Worm (Caenorhabditis elegans) whole organism, L4 larva: ENCODE measurements around the gene drr-1.
A peak's percentile ranks its signal among the peaks of the same experiment; 100 is the strongest.

Experiments used
- F37D6.2 ChIP-seq: sonication (generic microtip); optimal IDR thresholded peaks from 2 replicates; lab custom pipeline; 2016; ENCODE audit warnings: mild to moderate bottlenecking, missing genetic modification characterization, missing compliant biosample characterization
- F44E2.7 ChIP-seq: fragments of 200-800 bp; sonication (Bioruptor generic); IDR thresholded peaks from 2 replicates; pipeline ENCODE4 v2.1.2; 2022; ENCODE audit warnings: missing genetic modification characterization, missing compliant biosample characterization
- T26A8.4 ChIP-seq: fragments of 200-800 bp; sonication (Bioruptor generic); IDR thresholded peaks from 2 replicates; pipeline ENCODE4 v1.3.6; 2022; ENCODE audit warnings: missing genetic modification characterization, missing compliant biosample characterization
- aha-1 ChIP-seq: fragments of 150-350 bp; peaks from one replicate; lab custom pipeline; 2014; ENCODE audit warnings: missing biosample characterization, missing genetic modification characterization
- aly-2 ChIP-seq: sonication (generic microtip); optimal IDR thresholded peaks from 2 replicates; lab custom pipeline; 2018; ENCODE audit warnings: missing biosample characterization, missing genetic modification characterization
- ceh-32 ChIP-seq: sonication (generic microtip); optimal IDR thresholded peaks from 2 replicates; lab custom pipeline; 2016; ENCODE audit warnings: mild to moderate bottlenecking, missing genetic modification characterization, missing compliant biosample characterization; ENCODE audit not compliant: poor library complexity
- ceh-82 ChIP-seq: sonication (generic microtip); optimal IDR thresholded peaks from 2 replicates; lab custom pipeline; 2017; ENCODE audit warnings: missing biosample characterization, missing genetic modification characterization
- daf-16 ChIP-seq, 3 experiments: sonication (generic microtip); optimal IDR thresholded peaks; 2 replicates each; lab custom pipeline; 2016 to 2017; ENCODE audit warnings: missing genetic modification characterization in 3 of 3, missing genetic modification reagents in 3 of 3, mild to moderate bottlenecking in 2 of 3, missing compliant biosample characterization in 2 of 3, missing biosample characterization in 1 of 3, moderate library complexity in 1 of 3
- dmd-6 ChIP-seq: fragments of 200-800 bp; sonication (Bioruptor generic); IDR thresholded peaks from 2 replicates; pipeline ENCODE4 v1.3.6; 2022; ENCODE audit warnings: missing genetic modification reagents, missing genetic modification characterization, missing compliant biosample characterization
- dpl-1 ChIP-seq: fragments of 150-350 bp; optimal IDR thresholded peaks from 2 replicates; lab custom pipeline; 2014; ENCODE audit warnings: missing biosample characterization, missing genetic modification reagents, missing genetic modification characterization
- dve-1 ChIP-seq: sonication (generic microtip); optimal IDR thresholded peaks from 2 replicates; lab custom pipeline; 2017; ENCODE audit warnings: antibody characterized with exemption, mild to moderate bottlenecking, missing genetic modification characterization, missing compliant biosample characterization; ENCODE audit not compliant: insufficient read depth
- fos-1 ChIP-seq: fragments of 150-350 bp; optimal IDR thresholded peaks from 2 replicates; lab custom pipeline; 2014; ENCODE audit warnings: missing biosample characterization, missing genetic modification characterization
- hif-1 ChIP-seq, 2 experiments: sonication (generic microtip); optimal IDR thresholded peaks; 2 replicates each; lab custom pipeline; 2016 to 2017; ENCODE audit warnings: missing compliant biosample characterization in 2 of 2, missing genetic modification characterization in 2 of 2, missing genetic modification reagents in 2 of 2, missing genotype in 2 of 2, mild to moderate bottlenecking in 1 of 2
- hlh-11 ChIP-seq: fragments of 200-800 bp; sonication (Bioruptor generic); optimal IDR thresholded peaks from 2 replicates; lab custom pipeline; 2018; ENCODE audit warnings: mild to moderate bottlenecking, missing genetic modification characterization, missing compliant biosample characterization
- hlh-30 ChIP-seq: sonication (generic microtip); optimal IDR thresholded peaks from 2 replicates; lab custom pipeline; 2017; ENCODE audit warnings: antibody characterized with exemption, mild to moderate bottlenecking, missing genetic modification characterization, missing compliant biosample characterization; ENCODE audit not compliant: insufficient read depth
- hmg-1.1 ChIP-seq: fragments of 200-800 bp; sonication (Bioruptor generic); IDR thresholded peaks from 2 replicates; pipeline ENCODE4 v1.3.6; 2022; ENCODE audit warnings: missing genetic modification reagents, missing genetic modification characterization, missing compliant biosample characterization
- lim-7 ChIP-seq: fragments of 200-800 bp; sonication (Bioruptor generic); IDR thresholded peaks from 2 replicates; pipeline ENCODE4 v1.3.6; 2022; ENCODE audit warnings: missing genetic modification characterization, missing compliant biosample characterization
- lin-29 ChIP-seq: fragments of 200-800 bp; sonication (Bioruptor generic); IDR thresholded peaks from 2 replicates; pipeline ENCODE4 v1.3.6; 2022; ENCODE audit warnings: missing genetic modification reagents, missing genetic modification characterization, missing compliant biosample characterization
- lsy-2 ChIP-seq, 2 experiments: fragments of 150-350 bp in 1 of 2; sonication (generic microtip) in 1 of 2; optimal IDR thresholded peaks; 2 replicates each; lab custom pipeline; 2014 to 2017; ENCODE audit warnings: missing biosample characterization in 2 of 2, missing genetic modification characterization in 2 of 2
- madf-9 ChIP-seq: fragments of 200-800 bp; sonication (Bioruptor generic); conservative IDR thresholded peaks from 2 replicates; pipeline ENCODE4 v1.3.6; 2022; ENCODE audit warnings: missing genetic modification reagents, missing genetic modification characterization, missing compliant biosample characterization
- mdl-1 ChIP-seq, 2 experiments: fragments of 150-350 bp in 1 of 2; sonication (generic microtip) in 1 of 2; optimal IDR thresholded peaks; 2 replicates each; lab custom pipeline; 2014 to 2017; ENCODE audit warnings: missing biosample characterization in 2 of 2, missing genetic modification characterization in 2 of 2
- mep-1 ChIP-seq: fragments of 150-350 bp; sonication (generic microtip); optimal IDR thresholded peaks from 3 replicates; lab custom pipeline; 2014; ENCODE audit warnings: missing biosample characterization, missing genetic modification characterization
- mxl-2 ChIP-seq: fragments of 200-800 bp; sonication (Bioruptor generic); conservative IDR thresholded peaks from 2 replicates; pipeline ENCODE4 v1.3.6; 2022; ENCODE audit warnings: missing genetic modification reagents, missing genetic modification characterization, missing compliant biosample characterization
- mxl-3 ChIP-seq: fragments of 200-800 bp; sonication (Bioruptor generic); optimal IDR thresholded peaks from 2 replicates; lab custom pipeline; 2018; ENCODE audit warnings: mild to moderate bottlenecking, missing genetic modification characterization, missing compliant biosample characterization
- nhr-10 ChIP-seq: fragments of 150-350 bp; optimal IDR thresholded peaks from 2 replicates; lab custom pipeline; 2014; ENCODE audit warnings: missing biosample characterization, missing genetic modification characterization
- nhr-102 ChIP-seq: sonication (generic microtip); optimal IDR thresholded peaks from 2 replicates; lab custom pipeline; 2016; ENCODE audit warnings: mild to moderate bottlenecking, missing genetic modification characterization, moderate library complexity, missing compliant biosample characterization
- nhr-11 ChIP-seq: fragments of 150-350 bp; optimal IDR thresholded peaks from 2 replicates; lab custom pipeline; 2014; ENCODE audit warnings: missing biosample characterization, missing genetic modification characterization
- nhr-28 ChIP-seq: fragments of 150-350 bp; optimal IDR thresholded peaks from 2 replicates; lab custom pipeline; 2014; ENCODE audit warnings: missing biosample characterization, missing genetic modification characterization
- nhr-41 ChIP-seq: fragments of 200-800 bp; sonication (Bioruptor generic); IDR thresholded peaks from 2 replicates; pipeline ENCODE4 v1.3.6; 2022; ENCODE audit warnings: missing genetic modification reagents, missing genetic modification characterization, missing compliant biosample characterization
- nhr-48 ChIP-seq: sonication (generic microtip); optimal IDR thresholded peaks from 2 replicates; lab custom pipeline; 2016; ENCODE audit warnings: mild to moderate bottlenecking, missing genetic modification characterization, missing compliant biosample characterization
- nhr-6 ChIP-seq: fragments of 150-350 bp; optimal IDR thresholded peaks from 2 replicates; lab custom pipeline; 2014; ENCODE audit warnings: missing biosample characterization, missing genetic modification characterization
- nhr-77 ChIP-seq: fragments of 150-350 bp; optimal IDR thresholded peaks from 2 replicates; lab custom pipeline; 2014; ENCODE audit warnings: missing biosample characterization, missing genetic modification characterization
- pha-4 ChIP-seq, 2 experiments: fragments of 150-350 bp in 1 of 2; fragments of 200-800 bp in 1 of 2; sonication (Bioruptor generic) in 1 of 2; IDR thresholded peaks in 1 of 2; optimal IDR thresholded peaks in 1 of 2; 2 replicates each; pipeline versions ENCODE4 v1.3.6 to Lab custom; 2014 to 2022; ENCODE audit warnings: missing genetic modification characterization in 2 of 2, missing genetic modification reagents in 2 of 2, missing biosample characterization in 1 of 2, missing compliant biosample characterization in 1 of 2
- php-3 ChIP-seq: fragments of 200-800 bp; sonication (Bioruptor generic); IDR thresholded peaks from 2 replicates; pipeline ENCODE4 v1.3.6; 2022; ENCODE audit warnings: missing genetic modification reagents, missing genetic modification characterization, missing compliant biosample characterization
- pqm-1 ChIP-seq: sonication (generic microtip); optimal IDR thresholded peaks from 2 replicates; lab custom pipeline; 2017; ENCODE audit warnings: missing biosample characterization, missing genetic modification characterization
- rbr-2 ChIP-seq: sonication (generic microtip); optimal IDR thresholded peaks from 2 replicates; lab custom pipeline; 2016; ENCODE audit warnings: missing genotype, missing genetic modification characterization, missing compliant biosample characterization
- set-16 ChIP-seq: fragments of 200-800 bp; sonication (Bioruptor generic); IDR thresholded peaks from 2 replicates; pipeline ENCODE4 v1.3.6; 2022; ENCODE audit warnings: missing genetic modification reagents, missing genetic modification characterization, missing compliant biosample characterization
- snpc-4 ChIP-seq: fragments of 150-350 bp; optimal IDR thresholded peaks from 2 replicates; lab custom pipeline; 2014; ENCODE audit warnings: missing biosample characterization, missing genetic modification characterization
- unc-130 ChIP-seq: sonication (generic microtip); optimal IDR thresholded peaks from 2 replicates; lab custom pipeline; 2016; ENCODE audit warnings: missing genetic modification reagents, missing genetic modification characterization, missing compliant biosample characterization
- unc-39 ChIP-seq: sonication (generic microtip); optimal IDR thresholded peaks from 2 replicates; lab custom pipeline; 2017; ENCODE audit warnings: missing biosample characterization, missing genetic modification characterization
- unc-62 ChIP-seq, 3 experiments: fragments of 150-350 bp in 1 of 3; sonication (generic microtip); optimal IDR thresholded peaks in 2 of 3; peaks in 1 of 3; 1 replicate in 1 of 3; 2 replicates in 2 of 3; lab custom pipeline; 2014 to 2017; ENCODE audit warnings: missing biosample characterization in 3 of 3, missing genetic modification characterization in 3 of 3, missing genetic modification reagents in 3 of 3, missing genotype in 1 of 3
- vab-7 ChIP-seq: fragments of 200-800 bp; sonication (Bioruptor generic); IDR thresholded peaks from 2 replicates; pipeline ENCODE4 v1.3.6; 2022; ENCODE audit warnings: missing genetic modification reagents, missing genetic modification characterization, missing compliant biosample characterization
- zfp-2 ChIP-seq: sonication (generic microtip); optimal IDR thresholded peaks from 2 replicates; lab custom pipeline; 2016; ENCODE audit warnings: mild to moderate bottlenecking, missing genetic modification characterization, missing compliant biosample characterization
- zfp-3 ChIP-seq: fragments of 200-800 bp; sonication (Bioruptor generic); conservative IDR thresholded peaks from 2 replicates; pipeline ENCODE4 v1.3.6; 2022; ENCODE audit warnings: missing genetic modification reagents, missing genetic modification characterization, missing compliant biosample characterization

Gene drr-1

ce11 chrII:13465381-13465838 lies 30.3 kb downstream of the drr-1 start:
- TF ChIP-seq hlh-11 (tag; lab: Kevin White, UChicago) (peak; percentile 87), php-3 (GFP tag; lab: Robert Waterston, UW) (peak; percentile 62; the same call in 1 of the 2 replicates), unc-130 (GFP tag; lab: Kevin White, UChicago) (no peak), mep-1 (tag; lab: Kevin White, UChicago) (peak; percentile 41), nhr-48 (peak; percentile 64), vab-7 (GFP tag; lab: Robert Waterston, UW) (no peak), unc-39 (tag; lab: Kevin White, UChicago) (no peak), dve-1 (peak; percentile 86), mxl-2 (GFP tag; lab: Robert Waterston, UW) (0 out of 2 replicates have a peak, but pooled peaks have one; percentile 43), nhr-6 (peak; percentile 55), zfp-2 (tag; lab: Kevin White, UChicago) (no peak), hlh-30 (tag; lab: Kevin White, UChicago) (peak; percentile 76), aha-1 (tag; lab: Kevin White, UChicago) (peak; percentile 95), dmd-6 (peak; percentile 55), nhr-10 (peak; percentile 38), pqm-1 (tag; lab: Kevin White, UChicago) (peak; percentile 74), nhr-102 (peak; percentile 69), lim-7 (GFP tag; lab: Robert Waterston, UW) (no peak), unc-62 (GFP tag; optimal IDR thresholded peaks at IDR 0.05 in 1 of 2; lab: Kevin White, UChicago) (peak in 1 of 2 experiments; percentile 71), unc-62 (tag; optimal IDR thresholded peaks at IDR 0.05; lab: Kevin White, UChicago) (no peak), nhr-41 (GFP tag; lab: Robert Waterston, UW) (no peak), hif-1 (tag; optimal IDR thresholded peaks at IDR 0.05; lab: Kevin White, UChicago) (peak in 1 of 2 experiments; percentile 60), mxl-3 (GFP tag; lab: Kevin White, UChicago) (peak; percentile 27), nhr-28 (tag; lab: Kevin White, UChicago) (peak; percentile 87), pha-4 (GFP tag; IDR thresholded peaks at IDR 0.05; lab: Robert Waterston, UW) (no peak), pha-4 (tag; optimal IDR thresholded peaks at IDR 0.05; lab: Kevin White, UChicago) (peak; percentile 26), nhr-77 (peak; percentile 73), F37D6.2 (tag; lab: Kevin White, UChicago) (no peak), daf-16 (GFP tag; optimal IDR thresholded peaks at IDR 0.05; lab: Kevin White, UChicago) (no peak), daf-16 (tag; optimal IDR thresholded peaks at IDR 0.05; lab: Kevin White, UChicago) (peak; percentile 100), mdl-1 (tag; optimal IDR thresholded peaks at IDR 0.05; lab: Kevin White, UChicago) (peak in 1 of 2 experiments; percentile 56), F44E2.7 (GFP tag; lab: Robert Waterston, UW) (no peak)
- TF ChIP-seq, all 104 proteins: peak for 21

ce11 chrII:13461604-13462375 lies 33.9 kb downstream of the drr-1 start:
- TF ChIP-seq dpl-1 (peak; percentile 25), fos-1 (tag; lab: Kevin White, UChicago) (no peak), ceh-32 (tag; lab: Kevin White, UChicago) (no peak), zfp-3 (GFP tag; lab: Robert Waterston, UW) (0 out of 2 replicates have a peak, but pooled peaks have one; percentile 31), nhr-41 (GFP tag; lab: Robert Waterston, UW) (no peak), hif-1 (tag; optimal IDR thresholded peaks at IDR 0.05; lab: Kevin White, UChicago) (peak; percentile 57 to 93), hmg-1.1 (GFP tag; lab: Robert Waterston, UW) (peak; percentile 56), aly-2 (tag; lab: Kevin White, UChicago) (no peak), mxl-2 (GFP tag; lab: Robert Waterston, UW) (peak; percentile 99), set-16 (peak; percentile 49; the same call in 1 of the 2 replicates), rbr-2 (tag; lab: Kevin White, UChicago) (peak; percentile 37), nhr-11 (tag; lab: Kevin White, UChicago) (peak; percentile 79), ceh-82 (no peak), zfp-2 (tag; lab: Kevin White, UChicago) (no peak), snpc-4 (tag; lab: Kevin White, UChicago) (no peak), lsy-2 (tag; optimal IDR thresholded peaks at IDR 0.05; lab: Kevin White, UChicago) (peak; percentile 16 to 60), daf-16 (GFP tag; optimal IDR thresholded peaks at IDR 0.05; lab: Kevin White, UChicago) (peak; percentile 75 to 76), daf-16 (tag; optimal IDR thresholded peaks at IDR 0.05; lab: Kevin White, UChicago) (peak; percentile 95), aha-1 (tag; lab: Kevin White, UChicago) (peak; percentile 99), madf-9 (peak; percentile 68), lim-7 (GFP tag; lab: Robert Waterston, UW) (no peak), T26A8.4 (GFP tag; lab: Robert Waterston, UW) (peak; percentile 58; the same call in 1 of the 2 replicates), lin-29 (GFP tag; lab: Robert Waterston, UW) (no peak), nhr-48 (peak; percentile 99), unc-62 (GFP tag; optimal IDR thresholded peaks at IDR 0.05 in 1 of 2; lab: Kevin White, UChicago) (peak in 1 of 2 experiments; percentile 98), unc-62 (tag; optimal IDR thresholded peaks at IDR 0.05; lab: Kevin White, UChicago) (no peak)
